Fruit fly (Drosophila melanogaster): Measurements from ENCODE around the gene Usp39.

The Usp39 gene

DNA sequence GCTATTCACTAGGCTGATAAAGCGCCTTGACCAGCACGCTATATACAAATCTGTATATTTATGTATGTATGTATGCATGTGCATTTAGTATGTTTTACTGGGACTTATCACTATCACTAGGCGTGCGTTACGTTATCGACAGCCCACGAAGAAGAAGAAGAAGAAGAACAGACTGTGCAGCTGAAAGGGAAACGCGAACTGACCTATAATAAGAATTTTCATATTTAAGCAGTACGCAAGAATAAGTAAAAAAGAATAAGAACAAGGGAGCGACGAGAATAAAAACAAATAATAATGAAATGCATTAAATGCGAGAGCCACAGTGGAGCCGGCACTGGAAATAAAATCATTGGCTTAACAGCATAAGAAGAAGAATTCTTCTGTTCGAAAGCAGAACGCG is 21.7 kb upstream of the Usp39 start:
- peak; percentile 44 for TF ChIP-seq svp (GFP tag)
- TF ChIP-seq CG16779 (tag; optimal IDR thresholded peaks at IDR 0.05) = peak; percentile 30
- peak; percentile 43; the same call in 1 of the 3 replicates for TF ChIP-seq eg (GFP tag; IDR thresholded peaks at IDR 0.05)
- no peak for TF ChIP-seq CG4318 (GFP tag; optimal IDR thresholded peaks at IDR 0.05)
- 0 out of 2 replicates have a peak, but pooled peaks have one; percentile 12 for TF ChIP-seq Gug (GFP tag; IDR thresholded peaks at IDR 0.05)
- no peak for TF ChIP-seq Blimp-1 (GFP tag; optimal IDR thresholded peaks at IDR 0.05)
- TF ChIP-seq CG3919 (GFP tag; optimal IDR thresholded peaks at IDR 0.05) = no peak
- peak; percentile 11 for TF ChIP-seq CG10669 (GFP tag; optimal IDR thresholded peaks at IDR 0.05)
- TF ChIP-seq Eip75B (GFP tag; optimal IDR thresholded peaks at IDR 0.05) = no peak
- peak; percentile 56 to 62 for TF ChIP-seq ss (GFP tag; optimal IDR thresholded peaks at IDR 0.05)
- peak; percentile 12 for TF ChIP-seq spab (GFP tag; optimal IDR thresholded peaks at IDR 0.05)
- no peak for TF ChIP-seq Sox15 (GFP tag; optimal IDR thresholded peaks at IDR 0.05)
- TF ChIP-seq Hr39 (GFP tag; optimal IDR thresholded peaks at IDR 0.05) = no peak
- TF ChIP-seq esn (GFP tag; optimal IDR thresholded peaks at IDR 0.05) = no peak
- TF ChIP-seq dac (GFP tag; optimal IDR thresholded peaks at IDR 0.05) = no peak
- TF ChIP-seq CG6854 (GFP tag; optimal IDR thresholded peaks at IDR 0.05) = no peak
- no peak for TF ChIP-seq CG15336 (GFP tag; IDR thresholded peaks at IDR 0.05)
- no peak for TF ChIP-seq CG6276 (GFP tag; optimal IDR thresholded peaks at IDR 0.05)
- TF ChIP-seq CG8319 (GFP tag; optimal IDR thresholded peaks at IDR 0.05) = no peak
- no peak for TF ChIP-seq acj6 (GFP tag; optimal IDR thresholded peaks at IDR 0.05)
- TF ChIP-seq dsx (GFP tag; optimal IDR thresholded peaks at IDR 0.05; ENCODE audit: poor library complexity, severe bottlenecking) = peak; percentile 22
- TF ChIP-seq CG1621 (tag; optimal IDR thresholded peaks at IDR 0.05) = peak; percentile 34
- TF ChIP-seq fd85E (GFP tag; optimal IDR thresholded peaks at IDR 0.05) = no peak
- no peak for TF ChIP-seq lz (GFP tag; optimal IDR thresholded peaks at IDR 0.05)
- 0 out of 3 replicates have a peak, but pooled peaks have one; percentile 14 for TF ChIP-seq CG8119 (GFP tag; IDR thresholded peaks at IDR 0.05)
- TF ChIP-seq CG32006 (GFP tag; optimal IDR thresholded peaks at IDR 0.05) = no peak
- no peak for TF ChIP-seq Ets21C (GFP tag; optimal IDR thresholded peaks at IDR 0.05)
- TF ChIP-seq CG6792 (GFP tag; optimal IDR thresholded peaks at IDR 0.05) = no peak
- TF ChIP-seq Sox14 (GFP tag; optimal IDR thresholded peaks at IDR 0.05) = peak; percentile 12
- peak; percentile 49 for TF ChIP-seq Eip78C (GFP tag)
- TF ChIP-seq CG3032 (tag; optimal IDR thresholded peaks at IDR 0.05) = peak; percentile 19
- no peak for TF ChIP-seq Hr38 (GFP tag; optimal IDR thresholded peaks at IDR 0.05)
- TF ChIP-seq Eip93F (GFP tag; optimal IDR thresholded peaks at IDR 0.05) = no peak
- TF ChIP-seq CG6163 (GFP tag; IDR thresholded peaks at IDR 0.05) = no peak
- no peak for TF ChIP-seq Met (GFP tag; optimal IDR thresholded peaks at IDR 0.05)
- peak; percentile 5 for TF ChIP-seq OdsH (GFP tag; optimal IDR thresholded peaks at IDR 0.05)
- TF ChIP-seq Lpt (GFP tag; optimal IDR thresholded peaks at IDR 0.05) = no peak
- TF ChIP-seq CG11762 (GFP tag; optimal IDR thresholded peaks at IDR 0.05; ENCODE audit: insufficient read depth) = no peak
- no peak for TF ChIP-seq topi (GFP tag; optimal IDR thresholded peaks at IDR 0.05)
- TF ChIP-seq salr (GFP tag; optimal IDR thresholded peaks at IDR 0.05) = no peak
- no peak for TF ChIP-seq Sox102F (GFP tag; optimal IDR thresholded peaks at IDR 0.05)
- TF ChIP-seq Smox (GFP tag; optimal IDR thresholded peaks at IDR 0.05) = no peak
- peak; percentile 45 for TF ChIP-seq CG6808 (GFP tag; optimal IDR thresholded peaks at IDR 0.05)
- no peak for TF ChIP-seq CG34406 (GFP tag; optimal IDR thresholded peaks at IDR 0.05)
- TF ChIP-seq net (GFP tag; optimal IDR thresholded peaks at IDR 0.05) = no peak
- peak; percentile 30 for TF ChIP-seq Ets96B (tag; optimal IDR thresholded peaks at IDR 0.05)
- no peak for TF ChIP-seq CG11294 (GFP tag; IDR thresholded peaks at IDR 0.05)
